Worm (Caenorhabditis elegans) whole organism, L4 larva: ENCODE data around the gene Y71H2AM.25.

Experiments
- D1046.2 ChIP-seq: fragments of 200-800 bp; sonication (Bioruptor generic); IDR thresholded peaks from 2 replicates; pipeline ENCODE4 v1.3.6; 2022; ENCODE audit warnings: missing genetic modification characterization, missing compliant biosample characterization
- F10B5.3 ChIP-seq: sonication (generic microtip); optimal IDR thresholded peaks from 2 replicates; lab custom pipeline; 2016; ENCODE audit warnings: mild to moderate bottlenecking, missing genetic modification characterization, missing compliant biosample characterization
- F37D6.2 ChIP-seq: sonication (generic microtip); optimal IDR thresholded peaks from 2 replicates; lab custom pipeline; 2016; ENCODE audit warnings: mild to moderate bottlenecking, missing genetic modification characterization, missing compliant biosample characterization
- F44E2.7 ChIP-seq: fragments of 200-800 bp; sonication (Bioruptor generic); IDR thresholded peaks from 2 replicates; pipeline ENCODE4 v2.1.2; 2022; ENCODE audit warnings: missing genetic modification characterization, missing compliant biosample characterization
- F49E8.2 ChIP-seq: sonication (generic microtip); optimal IDR thresholded peaks from 2 replicates; lab custom pipeline; 2016; ENCODE audit warnings: missing compliant biosample characterization, mild to moderate bottlenecking, missing genetic modification characterization, borderline replicate concordance
- R02D3.7 ChIP-seq: fragments of 150-350 bp; sonication (generic microtip); optimal IDR thresholded peaks from 3 replicates; lab custom pipeline; 2014; ENCODE audit warnings: missing biosample characterization, missing genetic modification characterization
- T26A8.4 ChIP-seq: fragments of 200-800 bp; sonication (Bioruptor generic); IDR thresholded peaks from 2 replicates; pipeline ENCODE4 v1.3.6; 2022; ENCODE audit warnings: missing genetic modification characterization, missing compliant biosample characterization
- Y48G9A.11 ChIP-seq: fragments of 200-800 bp; sonication (Bioruptor generic); IDR thresholded peaks from 2 replicates; pipeline ENCODE4 v1.3.6; 2022; ENCODE audit warnings: missing genetic modification reagents, missing genetic modification characterization, missing compliant biosample characterization
- Y5F2A.4 ChIP-seq: fragments of 200-800 bp; sonication (Bioruptor generic); optimal IDR thresholded peaks from 2 replicates; lab custom pipeline; 2018; ENCODE audit warnings: mild to moderate bottlenecking, missing genetic modification characterization, missing compliant biosample characterization
- Y75B8A.6 ChIP-seq: fragments of 200-800 bp; sonication (Bioruptor generic); IDR thresholded peaks from 2 replicates; pipeline ENCODE4 v1.3.6; 2022; ENCODE audit warnings: missing genetic modification reagents, missing genetic modification characterization, missing compliant biosample characterization
- ZK546.5 ChIP-seq, 2 experiments: sonication (generic microtip); optimal IDR thresholded peaks; 2 replicates each; lab custom pipeline; 2017; ENCODE audit warnings: missing biosample characterization in 2 of 2, missing genetic modification characterization in 2 of 2
- aha-1 ChIP-seq: fragments of 150-350 bp; peaks from one replicate; lab custom pipeline; 2014; ENCODE audit warnings: missing biosample characterization, missing genetic modification characterization
- ama-1 ChIP-seq: fragments of 150-350 bp; optimal IDR thresholded peaks from 2 replicates; lab custom pipeline; 2014; ENCODE audit warnings: inconsistent platforms, mixed read lengths
- arid-1 ChIP-seq: fragments of 200-800 bp; sonication (Bioruptor generic); conservative IDR thresholded peaks from 2 replicates; pipeline ENCODE4 v1.3.6; 2022; ENCODE audit warnings: missing genetic modification reagents, missing genetic modification characterization, missing compliant biosample characterization
- ceh-28 ChIP-seq: fragments of 150-350 bp; optimal IDR thresholded peaks from 2 replicates; lab custom pipeline; 2014; ENCODE audit warnings: missing biosample characterization, missing genetic modification reagents, missing genetic modification characterization
- ceh-32 ChIP-seq: sonication (generic microtip); optimal IDR thresholded peaks from 2 replicates; lab custom pipeline; 2016; ENCODE audit warnings: mild to moderate bottlenecking, missing genetic modification characterization, missing compliant biosample characterization; ENCODE audit not compliant: poor library complexity
- ces-1 ChIP-seq: fragments of 150-350 bp; sonication (generic microtip); optimal IDR thresholded peaks from 4 replicates; lab custom pipeline; 2014; ENCODE audit warnings: missing biosample characterization, missing genetic modification reagents, missing genetic modification characterization
- ctbp-1 ChIP-seq: fragments of 200-800 bp; sonication (Bioruptor generic); IDR thresholded peaks from 2 replicates; pipeline ENCODE4 v1.3.6; 2022; ENCODE audit warnings: missing genetic modification reagents, missing genetic modification characterization, missing compliant biosample characterization
- daf-12 ChIP-seq: fragments of 150-350 bp; optimal IDR thresholded peaks from 2 replicates; lab custom pipeline; 2014; ENCODE audit warnings: missing biosample characterization, missing genetic modification reagents, missing genetic modification characterization
- daf-19 ChIP-seq: fragments of 200-800 bp; sonication (Bioruptor generic); conservative IDR thresholded peaks from 2 replicates; pipeline ENCODE4 v1.3.6; 2022; ENCODE audit warnings: missing genetic modification characterization, missing compliant biosample characterization
- daf-8 ChIP-seq: fragments of 200-800 bp; sonication (Bioruptor generic); IDR thresholded peaks from 2 replicates; pipeline ENCODE4 v1.3.6; 2022; ENCODE audit warnings: missing genetic modification characterization, missing compliant biosample characterization
- dmd-6 ChIP-seq: fragments of 200-800 bp; sonication (Bioruptor generic); IDR thresholded peaks from 2 replicates; pipeline ENCODE4 v1.3.6; 2022; ENCODE audit warnings: missing genetic modification reagents, missing genetic modification characterization, missing compliant biosample characterization
- dmd-8 ChIP-seq: fragments of 200-800 bp; sonication (Bioruptor generic); IDR thresholded peaks from 2 replicates; pipeline ENCODE4 v1.3.6; 2022; ENCODE audit warnings: missing genetic modification characterization, missing compliant biosample characterization
- duxl-1 ChIP-seq: sonication (generic microtip); optimal IDR thresholded peaks from 2 replicates; lab custom pipeline; 2016; ENCODE audit warnings: mild to moderate bottlenecking, missing genetic modification characterization, moderate library complexity, missing compliant biosample characterization; ENCODE audit not compliant: poor library complexity
- egl-43 ChIP-seq: fragments of 200-800 bp; sonication (Bioruptor generic); IDR thresholded peaks from 2 replicates; pipeline ENCODE4 v1.3.6; 2022; ENCODE audit warnings: missing genetic modification reagents, missing genetic modification characterization, missing compliant biosample characterization
- fos-1 ChIP-seq: fragments of 150-350 bp; optimal IDR thresholded peaks from 2 replicates; lab custom pipeline; 2014; ENCODE audit warnings: missing biosample characterization, missing genetic modification characterization
- gei-8 ChIP-seq: fragments of 200-800 bp; sonication (Bioruptor generic); optimal IDR thresholded peaks from 2 replicates; lab custom pipeline; 2018; ENCODE audit warnings: mild to moderate bottlenecking, missing genetic modification characterization, missing compliant biosample characterization
- hif-1 ChIP-seq, 2 experiments: sonication (generic microtip); optimal IDR thresholded peaks; 2 replicates each; lab custom pipeline; 2016 to 2017; ENCODE audit warnings: missing compliant biosample characterization in 2 of 2, missing genetic modification characterization in 2 of 2, missing genetic modification reagents in 2 of 2, missing genotype in 2 of 2, mild to moderate bottlenecking in 1 of 2
- lim-7 ChIP-seq: fragments of 200-800 bp; sonication (Bioruptor generic); IDR thresholded peaks from 2 replicates; pipeline ENCODE4 v1.3.6; 2022; ENCODE audit warnings: missing genetic modification characterization, missing compliant biosample characterization
- lin-1 ChIP-seq: fragments of 200-800 bp; sonication (Bioruptor generic); IDR thresholded peaks from 2 replicates; pipeline ENCODE4 v1.3.6; 2022; ENCODE audit warnings: missing genetic modification reagents, missing genetic modification characterization, missing compliant biosample characterization
- lin-38 ChIP-seq: fragments of 200-800 bp; sonication (Bioruptor generic); IDR thresholded peaks from 2 replicates; pipeline ENCODE4 v1.3.6; 2022; ENCODE audit warnings: missing genetic modification reagents, missing genetic modification characterization, missing compliant biosample characterization
- mdt-29 ChIP-seq: fragments of 200-800 bp; sonication (Bioruptor generic); IDR thresholded peaks from 2 replicates; pipeline ENCODE4 v1.3.6; 2022; ENCODE audit warnings: missing genetic modification reagents, missing genetic modification characterization, missing compliant biosample characterization
- mxl-2 ChIP-seq: fragments of 200-800 bp; sonication (Bioruptor generic); conservative IDR thresholded peaks from 2 replicates; pipeline ENCODE4 v1.3.6; 2022; ENCODE audit warnings: missing genetic modification reagents, missing genetic modification characterization, missing compliant biosample characterization
- nhr-10 ChIP-seq: fragments of 150-350 bp; optimal IDR thresholded peaks from 2 replicates; lab custom pipeline; 2014; ENCODE audit warnings: missing biosample characterization, missing genetic modification characterization
- nhr-102 ChIP-seq: sonication (generic microtip); optimal IDR thresholded peaks from 2 replicates; lab custom pipeline; 2016; ENCODE audit warnings: mild to moderate bottlenecking, missing genetic modification characterization, moderate library complexity, missing compliant biosample characterization
- nhr-41 ChIP-seq: fragments of 200-800 bp; sonication (Bioruptor generic); IDR thresholded peaks from 2 replicates; pipeline ENCODE4 v1.3.6; 2022; ENCODE audit warnings: missing genetic modification reagents, missing genetic modification characterization, missing compliant biosample characterization
- nhr-42 ChIP-seq: fragments of 200-800 bp; sonication (Bioruptor generic); IDR thresholded peaks from 2 replicates; pipeline ENCODE4 v1.3.6; 2022; ENCODE audit warnings: missing genetic modification characterization, missing compliant biosample characterization
- nhr-77 ChIP-seq: fragments of 150-350 bp; optimal IDR thresholded peaks from 2 replicates; lab custom pipeline; 2014; ENCODE audit warnings: missing biosample characterization, missing genetic modification characterization
- php-3 ChIP-seq: fragments of 200-800 bp; sonication (Bioruptor generic); IDR thresholded peaks from 2 replicates; pipeline ENCODE4 v1.3.6; 2022; ENCODE audit warnings: missing genetic modification reagents, missing genetic modification characterization, missing compliant biosample characterization
- rbr-2 ChIP-seq: sonication (generic microtip); optimal IDR thresholded peaks from 2 replicates; lab custom pipeline; 2016; ENCODE audit warnings: missing genotype, missing genetic modification characterization, missing compliant biosample characterization
- saeg-2 ChIP-seq: fragments of 200-800 bp; sonication (Bioruptor generic); IDR thresholded peaks from 2 replicates; pipeline ENCODE4 v1.3.6; 2022; ENCODE audit warnings: missing genetic modification reagents, missing genetic modification characterization, missing compliant biosample characterization
- skn-1 ChIP-seq: fragments of 150-350 bp; optimal IDR thresholded peaks from 2 replicates; lab custom pipeline; 2014; ENCODE audit warnings: missing biosample characterization, missing genetic modification characterization
- snpc-1.2 ChIP-seq: fragments of 200-800 bp; sonication (Bioruptor generic); IDR thresholded peaks from 2 replicates; pipeline ENCODE4 v1.3.6; 2022; ENCODE audit warnings: missing genetic modification reagents, missing genetic modification characterization, missing compliant biosample characterization
- snpc-4 ChIP-seq: fragments of 150-350 bp; optimal IDR thresholded peaks from 2 replicates; lab custom pipeline; 2014; ENCODE audit warnings: missing biosample characterization, missing genetic modification characterization
- tra-1 ChIP-seq: fragments of 200-800 bp; sonication (Bioruptor generic); IDR thresholded peaks from 2 replicates; pipeline ENCODE4 v1.3.6; 2022; ENCODE audit warnings: missing genetic modification reagents, missing genetic modification characterization, missing compliant biosample characterization
- unc-130 ChIP-seq: sonication (generic microtip); optimal IDR thresholded peaks from 2 replicates; lab custom pipeline; 2016; ENCODE audit warnings: missing genetic modification reagents, missing genetic modification characterization, missing compliant biosample characterization
- unc-62 ChIP-seq, 3 experiments: fragments of 150-350 bp in 1 of 3; sonication (generic microtip); optimal IDR thresholded peaks in 2 of 3; peaks in 1 of 3; 1 replicate in 1 of 3; 2 replicates in 2 of 3; lab custom pipeline; 2014 to 2017; ENCODE audit warnings: missing biosample characterization in 3 of 3, missing genetic modification characterization in 3 of 3, missing genetic modification reagents in 3 of 3, missing genotype in 1 of 3
- vab-7 ChIP-seq: fragments of 200-800 bp; sonication (Bioruptor generic); IDR thresholded peaks from 2 replicates; pipeline ENCODE4 v1.3.6; 2022; ENCODE audit warnings: missing genetic modification reagents, missing genetic modification characterization, missing compliant biosample characterization
- zfp-3 ChIP-seq: fragments of 200-800 bp; sonication (Bioruptor generic); conservative IDR thresholded peaks from 2 replicates; pipeline ENCODE4 v1.3.6; 2022; ENCODE audit warnings: missing genetic modification reagents, missing genetic modification characterization, missing compliant biosample characterization

Gene Y71H2AM.25

ce11 chrIII:2785840-2786239, 16.4 kb upstream of the Y71H2AM.25 start, which contains the start of gene Y71H2AM.20 (continued):
- no peak for TF ChIP-seq Y5F2A.4 (GFP tag; lab: Kevin White, UChicago)
- TF ChIP-seq lim-7 (GFP tag; lab: Robert Waterston, UW) = no peak; the same call in 1 of the 2 replicates
- peak; percentile 94 for TF ChIP-seq arid-1 (GFP tag; lab: Robert Waterston, UW)
- TF ChIP-seq mdt-29 (GFP tag; lab: Robert Waterston, UW) = peak; percentile 55
- TF ChIP-seq, all 104 proteins: peak for 68

ce11 chrIII:2786740-2787139, 15.5 kb upstream of the Y71H2AM.25 start, which contains the start of gene nduc-2:
Gene nduc-2, plus strand, starts transcription at chrIII:2786852.
- no peak for TF ChIP-seq nhr-41 (GFP tag; lab: Robert Waterston, UW)
- peak; percentile 67 for TF ChIP-seq lin-38 (GFP tag; lab: Robert Waterston, UW)
- no peak for TF ChIP-seq nhr-77 (tag; lab: Kevin White, UChicago)
- TF ChIP-seq Y48G9A.11 = no peak; the same call in 1 of the 2 replicates
- no peak for TF ChIP-seq ZK546.5 (tag; optimal IDR thresholded peaks at IDR 0.05; lab: Kevin White, UChicago)
- no peak for TF ChIP-seq fos-1
- TF ChIP-seq Y75B8A.6 (GFP tag; lab: Robert Waterston, UW) = 0 out of 2 replicates have a peak, but pooled peaks have one; percentile 15
- TF ChIP-seq zfp-3 (GFP tag; lab: Robert Waterston, UW) = peak; percentile 29; the same call in 1 of the 2 replicates
- 0 out of 2 replicates have a peak, but pooled peaks have one; percentile 25 for TF ChIP-seq php-3
- 0 out of 2 replicates have a peak, but pooled peaks have one; percentile 19 for TF ChIP-seq D1046.2 (GFP tag; lab: Robert Waterston, UW)
- TF ChIP-seq F49E8.2 (tag; lab: Kevin White, UChicago) = no peak
- TF ChIP-seq lin-1 (GFP tag; lab: Robert Waterston, UW) = 0 out of 2 replicates have a peak, but pooled peaks have one; percentile 7
- TF ChIP-seq saeg-2 (GFP tag; lab: Robert Waterston, UW) = no peak
- TF ChIP-seq daf-12 (tag; lab: Kevin White, UChicago) = no peak
- TF ChIP-seq dmd-6 (GFP tag; lab: Robert Waterston, UW) = no peak
- no peak for TF ChIP-seq daf-19 (GFP tag; lab: Robert Waterston, UW)
- TF ChIP-seq duxl-1 (tag; lab: Kevin White, UChicago) = no peak
- no peak for TF ChIP-seq F37D6.2 (tag; lab: Kevin White, UChicago)
- no peak for TF ChIP-seq snpc-4 (tag; lab: Kevin White, UChicago)
- no peak for TF ChIP-seq daf-8 (GFP tag; lab: Robert Waterston, UW)
- no peak for TF ChIP-seq aha-1 (tag; lab: Kevin White, UChicago)
- TF ChIP-seq ctbp-1 (GFP tag; lab: Robert Waterston, UW) = no peak
- TF ChIP-seq unc-62 (GFP tag; optimal IDR thresholded peaks at IDR 0.05 in 1 of 2; lab: Kevin White, UChicago) = peak in 1 of 2 experiments; percentile 13
- TF ChIP-seq unc-62 (tag; optimal IDR thresholded peaks at IDR 0.05; lab: Kevin White, UChicago) = no peak
- TF ChIP-seq rbr-2 (tag; lab: Kevin White, UChicago) = no peak
- TF ChIP-seq ama-1 = peak; percentile 41
- TF ChIP-seq ceh-28 (tag; lab: Kevin White, UChicago) = no peak
- TF ChIP-seq T26A8.4 = peak; percentile 44; the same call in 1 of the 2 replicates
- TF ChIP-seq gei-8 (GFP tag; lab: Kevin White, UChicago) = peak; percentile 14
- TF ChIP-seq F10B5.3 = no peak
- no peak for TF ChIP-seq skn-1 (tag; lab: Kevin White, UChicago)
- no peak for TF ChIP-seq nhr-10 (tag; lab: Kevin White, UChicago)
- no peak for TF ChIP-seq dmd-8
- no peak for TF ChIP-seq tra-1 (GFP tag; lab: Robert Waterston, UW)
- no peak for TF ChIP-seq hif-1 (tag; optimal IDR thresholded peaks at IDR 0.05; lab: Kevin White, UChicago)
- no peak for TF ChIP-seq ces-1
- TF ChIP-seq nhr-102 (tag; lab: Kevin White, UChicago) = no peak
- no peak for TF ChIP-seq unc-130 (GFP tag; lab: Kevin White, UChicago)
- TF ChIP-seq ceh-32 = no peak
- TF ChIP-seq mxl-2 = no peak
- no peak for TF ChIP-seq egl-43
- no peak for TF ChIP-seq vab-7
- TF ChIP-seq F44E2.7 = no peak
- TF ChIP-seq nhr-42 (GFP tag; lab: Robert Waterston, UW) = no peak
- no peak for TF ChIP-seq snpc-1.2 (GFP tag; lab: Robert Waterston, UW)
- TF ChIP-seq R02D3.7 = no peak
